Worm (Caenorhabditis elegans) whole organism, L3 larva: ENCODE measurements around the gene ZK792.4.

Experiments
- R02D3.7 ChIP-seq: fragments of 150-350 bp; optimal IDR thresholded peaks from 2 replicates; lab custom pipeline; 2014; ENCODE audit warnings: missing biosample characterization, missing genetic modification characterization
- ZK546.5 ChIP-seq: sonication (generic microtip); optimal IDR thresholded peaks from 2 replicates; lab custom pipeline; 2017; ENCODE audit warnings: missing biosample characterization, missing genetic modification characterization
- aly-2 ChIP-seq: fragments of 150-350 bp; optimal IDR thresholded peaks from 2 replicates; lab custom pipeline; 2014; ENCODE audit warnings: missing biosample characterization, missing genetic modification characterization
- ama-1 ChIP-seq: fragments of 150-350 bp; optimal IDR thresholded peaks from 2 replicates; lab custom pipeline; 2018
- ceh-82 ChIP-seq: fragments of 150-350 bp; optimal IDR thresholded peaks from 2 replicates; lab custom pipeline; 2014; ENCODE audit warnings: missing biosample characterization, missing genetic modification characterization
- daf-12 ChIP-seq: fragments of 150-350 bp; optimal IDR thresholded peaks from 2 replicates; lab custom pipeline; 2014; ENCODE audit warnings: missing biosample characterization, missing genetic modification reagents, missing genetic modification characterization
- egl-5 ChIP-seq: fragments of 150-350 bp; optimal IDR thresholded peaks from 2 replicates; lab custom pipeline; 2017; ENCODE audit warnings: missing biosample characterization, missing genetic modification reagents, missing genetic modification characterization, inconsistent platforms
- elt-1 ChIP-seq: fragments of 150-350 bp; optimal IDR thresholded peaks from 2 replicates; lab custom pipeline; 2014; ENCODE audit warnings: missing biosample characterization, missing genetic modification characterization
- elt-2 ChIP-seq: sonication (generic microtip); optimal IDR thresholded peaks from 2 replicates; lab custom pipeline; 2016; ENCODE audit warnings: missing genetic modification reagents, mild to moderate bottlenecking, missing genetic modification characterization, missing compliant biosample characterization
- fkh-10 ChIP-seq: sonication (generic microtip); optimal IDR thresholded peaks from 2 replicates; lab custom pipeline; 2017; ENCODE audit warnings: missing biosample characterization, missing genetic modification reagents, missing genetic modification characterization
- fkh-2 ChIP-seq: fragments of 150-350 bp; optimal IDR thresholded peaks from 2 replicates; lab custom pipeline; 2014; ENCODE audit warnings: missing biosample characterization, missing genetic modification reagents, missing genetic modification characterization
- jun-1 ChIP-seq: fragments of 150-350 bp; optimal IDR thresholded peaks from 2 replicates; lab custom pipeline; 2014; ENCODE audit warnings: missing biosample characterization, missing genetic modification reagents, missing genetic modification characterization
- lin-15B ChIP-seq: fragments of 150-350 bp; optimal IDR thresholded peaks from 2 replicates; lab custom pipeline; 2014; ENCODE audit warnings: missing biosample characterization, missing genetic modification characterization
- mdl-1 ChIP-seq: fragments of 150-350 bp; optimal IDR thresholded peaks from 2 replicates; lab custom pipeline; 2014; ENCODE audit warnings: missing biosample characterization, missing genetic modification characterization
- mml-1 ChIP-seq: fragments of 150-350 bp; sonication (generic microtip); optimal IDR thresholded peaks from 3 replicates; lab custom pipeline; 2014; ENCODE audit warnings: missing biosample characterization, missing genetic modification characterization
- nfya-1 ChIP-seq: sonication (generic microtip); optimal IDR thresholded peaks from 2 replicates; lab custom pipeline; 2017; ENCODE audit warnings: missing genetic modification characterization, mild to moderate bottlenecking, missing compliant biosample characterization, antibody characterized with exemption, moderate library complexity; ENCODE audit not compliant: insufficient read depth
- nhr-11 ChIP-seq: fragments of 150-350 bp; optimal IDR thresholded peaks from 2 replicates; lab custom pipeline; 2014; ENCODE audit warnings: missing biosample characterization, missing genetic modification characterization
- nhr-12 ChIP-seq: fragments of 150-350 bp; optimal IDR thresholded peaks from 2 replicates; lab custom pipeline; 2014; ENCODE audit warnings: missing biosample characterization, missing genetic modification characterization
- nhr-23 ChIP-seq: fragments of 150-350 bp; optimal IDR thresholded peaks from 2 replicates; lab custom pipeline; 2014; ENCODE audit warnings: missing biosample characterization, missing genetic modification reagents, missing genetic modification characterization
- nhr-25 ChIP-seq: sonication (generic microtip); optimal IDR thresholded peaks from 2 replicates; lab custom pipeline; 2017; ENCODE audit warnings: missing biosample characterization, missing genetic modification characterization
- nhr-28 ChIP-seq: fragments of 150-350 bp; optimal IDR thresholded peaks from 2 replicates; lab custom pipeline; 2014; ENCODE audit warnings: missing biosample characterization, missing genetic modification characterization
- nhr-67 ChIP-seq: fragments of 150-350 bp; optimal IDR thresholded peaks from 2 replicates; lab custom pipeline; 2014; ENCODE audit warnings: missing biosample characterization, missing genetic modification characterization
- nhr-76 ChIP-seq: fragments of 150-350 bp; sonication (generic microtip); optimal IDR thresholded peaks from 5 replicates; lab custom pipeline; 2014; ENCODE audit warnings: missing biosample characterization, missing genetic modification characterization
- pha-4 ChIP-seq: fragments of 150-350 bp; optimal IDR thresholded peaks from 2 replicates; lab custom pipeline; 2014; ENCODE audit warnings: missing biosample characterization, missing genetic modification reagents, missing genetic modification characterization
- pqm-1 ChIP-seq: fragments of 150-350 bp; optimal IDR thresholded peaks from 2 replicates; lab custom pipeline; 2017; ENCODE audit warnings: missing biosample characterization, missing genetic modification characterization, inconsistent platforms
- skn-1 ChIP-seq: fragments of 150-350 bp; optimal IDR thresholded peaks from 2 replicates; lab custom pipeline; 2014; ENCODE audit warnings: missing biosample characterization, missing genetic modification characterization
- unc-62 ChIP-seq: fragments of 150-350 bp; sonication (generic microtip); optimal IDR thresholded peaks from 4 replicates; lab custom pipeline; 2014; ENCODE audit warnings: missing biosample characterization, missing genetic modification reagents, missing genetic modification characterization
- ztf-11 ChIP-seq: fragments of 150-350 bp; optimal IDR thresholded peaks from 2 replicates; lab custom pipeline; 2014; ENCODE audit warnings: missing biosample characterization, missing genetic modification characterization
- ztf-4 ChIP-seq: fragments of 150-350 bp; optimal IDR thresholded peaks from 2 replicates; lab custom pipeline; 2014; ENCODE audit warnings: missing biosample characterization, missing genetic modification characterization

The ZK792.4 gene

ce11 chrIV:11655370-11655769 is 26.4 kb downstream of the ZK792.4 start, which contains the start of gene ent-1:
Gene ent-1, minus strand, starts transcription at chrIV:11655470.
- TF ChIP-seq nhr-28 (tag; lab: Kevin White, UChicago) (no peak), nfya-1 (tag; lab: Kevin White, UChicago) (no peak), nhr-76 (tag; lab: Kevin White, UChicago) (no peak), aly-2 (tag; lab: Kevin White, UChicago) (no peak), pqm-1 (tag; lab: Kevin White, UChicago) (no peak), nhr-12 (tag; lab: Kevin White, UChicago) (no peak), fkh-2 (tag; lab: Kevin White, UChicago) (no peak), ZK546.5 (tag; lab: Kevin White, UChicago) (no peak), fkh-10 (no peak), lin-15B (tag; lab: Kevin White, UChicago) (no peak), ztf-4 (tag; lab: Kevin White, UChicago) (no peak), ama-1 (lab: Kevin White, UChicago) (no peak), nhr-25 (tag; lab: Kevin White, UChicago) (no peak), nhr-11 (tag; lab: Kevin White, UChicago) (no peak), mml-1 (no peak), daf-12 (no peak), pha-4 (tag; lab: Kevin White, UChicago) (no peak), egl-5 (tag; lab: Kevin White, UChicago) (no peak), nhr-23 (tag; lab: Kevin White, UChicago) (no peak)

- TF ChIP-seq jun-1 (no peak), R02D3.7 (tag; lab: Kevin White, UChicago) (no peak), pha-4 (tag; lab: Kevin White, UChicago) (peak; percentile 16)
- TF ChIP-seq, all 47 proteins: peak for 1
These were observed 29.8 kb downstream of the ZK792.4 start, which contains the start of the genes acl-3 and ndub-6 for ce11 chrIV:11651965-11652453. Gene acl-3, minus strand, starts transcription at chrIV:11652023. Gene ndub-6, plus strand, starts transcription at chrIV:11652403.

- TF ChIP-seq skn-1 (tag; lab: Kevin White, UChicago) = no peak
- TF ChIP-seq nfya-1 (tag; lab: Kevin White, UChicago) = no peak
- TF ChIP-seq nhr-67 = no peak
- TF ChIP-seq elt-1 (tag; lab: Kevin White, UChicago) = no peak
- TF ChIP-seq fkh-2 (tag; lab: Kevin White, UChicago) = no peak
- TF ChIP-seq R02D3.7 (tag; lab: Kevin White, UChicago) = no peak
- TF ChIP-seq nhr-23 (tag; lab: Kevin White, UChicago) = no peak
- no peak for TF ChIP-seq ceh-82
- no peak for TF ChIP-seq ztf-4 (tag; lab: Kevin White, UChicago)
- TF ChIP-seq ztf-11 = no peak
- TF ChIP-seq daf-12 = no peak
These were observed 31.5 kb downstream of the ZK792.4 start for ce11 chrIV:11650344-11650743.

ce11 chrIV:11649031-11649430 is 32.8 kb downstream of the ZK792.4 start, which contains the start of gene ZK809.8:
Gene ZK809.8, minus strand, starts transcription at chrIV:11649064.
- peak; percentile 12 for TF ChIP-seq nhr-11 (tag; lab: Kevin White, UChicago)
- peak; percentile 2 for TF ChIP-seq nfya-1 (tag; lab: Kevin White, UChicago)
- TF ChIP-seq mdl-1 (tag; lab: Kevin White, UChicago) = no peak
- TF ChIP-seq, all 47 proteins: peak for 2

ce11 chrIV:11646908-11647307 is 34.9 kb downstream of the ZK792.4 start:
- TF ChIP-seq daf-12 (no peak), egl-5 (tag; lab: Kevin White, UChicago) (peak; percentile 62)

ce11 chrIV:11645354-11645753 is 36.5 kb downstream of the ZK792.4 start:
- peak; percentile 14 for TF ChIP-seq ama-1 (lab: Kevin White, UChicago)
- TF ChIP-seq elt-2 (tag; lab: Kevin White, UChicago) = peak; percentile 3
- peak; percentile 39 for TF ChIP-seq egl-5 (tag; lab: Kevin White, UChicago)
- TF ChIP-seq nhr-11 (tag; lab: Kevin White, UChicago) = peak; percentile 26
- no peak for TF ChIP-seq unc-62 (GFP tag; lab: Kevin White, UChicago)
- TF ChIP-seq nfya-1 (tag; lab: Kevin White, UChicago) = no peak
